Worm (Caenorhabditis elegans): ENCODE results near the gene smg-4.

ce11 chrV:9771970-9772369, 5.6 kb downstream of the smg-4 start, which contains the start of gene F46B6.2:
- no peak for TF ChIP-seq ztf-23 (GFP tag; IDR thresholded peaks at IDR 0.05)
- no peak for TF ChIP-seq tab-1 (GFP tag; IDR thresholded peaks at IDR 0.05)
- no peak for TF ChIP-seq flt-1 (GFP tag; IDR thresholded peaks at IDR 0.05)
- TF ChIP-seq klf-2 (GFP tag; conservative IDR thresholded peaks at IDR 0.05): no peak
